Fruit fly (Drosophila melanogaster) whole organism, adult: ENCODE measurements around the gene eas.

Source experiments
- CG11617 ChIP-seq: fragments of 200-800 bp; sonication (Bioruptor generic); optimal IDR thresholded peaks from 2 replicates; lab custom pipeline; 2017; ENCODE audit warnings: mild to moderate bottlenecking, missing biosample characterization, missing genetic modification reagents, missing genetic modification characterization
- CG12768 ChIP-seq: fragments of 200-800 bp; sonication (Bioruptor generic); optimal IDR thresholded peaks from 2 replicates; lab custom pipeline; 2017; ENCODE audit warnings: missing biosample characterization, missing genetic modification characterization, mild to moderate bottlenecking, moderate library complexity, missing genetic modification reagents
- CG14711 ChIP-seq: fragments of 200-800 bp; sonication (Bioruptor generic); optimal IDR thresholded peaks from 2 replicates; lab custom pipeline; 2018; ENCODE audit warnings: missing biosample characterization, mild to moderate bottlenecking, missing genetic modification characterization, moderate library complexity
- CG1620 ChIP-seq: fragments of 200-800 bp; sonication (Bioruptor generic); optimal IDR thresholded peaks from 2 replicates; lab custom pipeline; 2016; ENCODE audit warnings: missing biosample characterization, missing genetic modification characterization
- CG33017 ChIP-seq: fragments of 200-800 bp; sonication (Bioruptor generic); optimal IDR thresholded peaks from 2 replicates; lab custom pipeline; 2018; ENCODE audit warnings: missing biosample characterization, mild to moderate bottlenecking, missing genetic modification characterization, moderate library complexity
- CG5204 ChIP-seq: fragments of 200-800 bp; sonication (Bioruptor generic); optimal IDR thresholded peaks from 2 replicates; lab custom pipeline; 2016; ENCODE audit warnings: missing biosample characterization, missing genetic modification characterization
- CG7045 ChIP-seq: fragments of 200-800 bp; sonication (Bioruptor generic); optimal IDR thresholded peaks from 2 replicates; lab custom pipeline; 2017; ENCODE audit warnings: missing biosample characterization, mild to moderate bottlenecking, missing genetic modification characterization
- CG7101 ChIP-seq: fragments of 200-800 bp; sonication (Bioruptor generic); optimal IDR thresholded peaks from 2 replicates; lab custom pipeline; 2018; ENCODE audit warnings: missing biosample characterization, mild to moderate bottlenecking, missing genetic modification characterization, moderate library complexity
- Clk ChIP-seq: fragments of 200-800 bp; sonication (Bioruptor generic); optimal IDR thresholded peaks from 2 replicates; lab custom pipeline; 2017; ENCODE audit warnings: missing biosample characterization, missing genetic modification characterization
- Crg-1 ChIP-seq: fragments of 200-800 bp; sonication (Bioruptor generic); optimal IDR thresholded peaks from 2 replicates; lab custom pipeline; 2016; ENCODE audit warnings: missing biosample characterization, missing genetic modification characterization
- Hr96 ChIP-seq: fragments of 200-800 bp; sonication (Bioruptor generic); optimal IDR thresholded peaks from 2 replicates; lab custom pipeline; 2016; ENCODE audit warnings: missing biosample characterization, missing genetic modification characterization
- Mnt ChIP-seq: fragments of 200-800 bp; sonication (Bioruptor generic); optimal IDR thresholded peaks from 2 replicates; lab custom pipeline; 2016; ENCODE audit warnings: missing biosample characterization, mild to moderate bottlenecking, missing genetic modification characterization
- bab1 ChIP-seq: fragments of 200-800 bp; sonication (Bioruptor generic); optimal IDR thresholded peaks from 3 replicates; lab custom pipeline; 2019; ENCODE audit warnings: missing biosample characterization, mild to moderate bottlenecking, missing genetic modification characterization, moderate library complexity
- cic ChIP-seq: fragments of 200-800 bp; sonication (Bioruptor generic); optimal IDR thresholded peaks from 2 replicates; lab custom pipeline; 2017; ENCODE audit warnings: missing biosample characterization, mild to moderate bottlenecking, missing genetic modification characterization, moderate library complexity
- cnc ChIP-seq, 2 experiments: fragments of >200 bp; optimal IDR thresholded peaks; 2 replicates each; lab custom pipeline; 2017
- kay ChIP-seq: fragments of 200-800 bp; sonication (Bioruptor generic); peaks from one replicate; lab custom pipeline; 2016; ENCODE audit warnings: missing biosample characterization, missing genetic modification characterization, borderline replicate concordance
- ovo ChIP-seq: fragments of 200-800 bp; sonication (Bioruptor generic); optimal IDR thresholded peaks from 2 replicates; lab custom pipeline; 2016; ENCODE audit warnings: missing biosample characterization, missing genetic modification characterization
- pad ChIP-seq: fragments of 200-800 bp; sonication (Bioruptor generic); optimal IDR thresholded peaks from 3 replicates; lab custom pipeline; 2017; ENCODE audit warnings: missing biosample characterization, missing genetic modification characterization, mild to moderate bottlenecking, moderate library complexity, missing genetic modification reagents
- tj ChIP-seq: fragments of 200-800 bp; sonication (Bioruptor generic); optimal IDR thresholded peaks from 3 replicates; lab custom pipeline; 2017; ENCODE audit warnings: missing biosample characterization, mild to moderate bottlenecking, missing genetic modification characterization, moderate library complexity
- toe ChIP-seq: fragments of 200-800 bp; sonication (Bioruptor generic); optimal IDR thresholded peaks from 2 replicates; lab custom pipeline; 2016; ENCODE audit warnings: missing biosample characterization, missing genetic modification characterization

The eas gene

DNA sequence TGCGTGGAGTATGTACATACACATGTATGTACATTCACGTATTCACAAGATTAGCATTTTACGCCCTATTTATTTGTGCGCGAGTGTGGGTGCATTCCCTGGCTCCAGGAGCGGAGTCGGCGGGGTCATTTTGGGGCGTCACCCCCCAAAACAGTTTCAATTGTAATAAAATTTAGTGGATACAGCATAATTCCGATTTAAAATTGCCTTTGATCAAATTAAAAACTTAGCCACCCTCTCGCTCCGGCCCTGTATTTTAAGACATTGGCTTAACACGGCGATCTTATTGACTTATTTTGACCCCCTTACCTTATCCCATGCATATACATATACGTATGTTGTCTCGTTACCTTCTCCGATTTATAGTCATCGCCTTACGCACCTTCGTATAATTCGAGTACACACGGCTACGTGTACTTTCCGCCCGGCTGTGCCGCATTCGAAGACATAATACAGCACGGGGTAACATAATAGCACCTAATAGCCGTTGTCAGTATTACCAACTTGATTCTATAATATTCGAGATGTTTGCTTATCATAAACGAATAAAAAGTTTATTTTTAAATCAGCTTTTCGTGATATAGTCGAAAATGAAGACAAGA, 1.3 kb downstream of the eas start:
- TF ChIP-seq CG1620 (GFP tag; lab: Kevin White, UChicago): peak; percentile 11
- peak; percentile 45 for TF ChIP-seq kay (GFP tag; lab: Kevin White, UChicago)
- peak; percentile 50 for TF ChIP-seq Crg-1 (GFP tag; lab: Kevin White, UChicago)
- TF ChIP-seq toe (GFP tag; lab: Kevin White, UChicago): peak; percentile 74
- no peak for TF ChIP-seq cic (GFP tag; lab: Kevin White, UChicago)
- TF ChIP-seq bab1 (GFP tag; lab: Kevin White, UChicago): peak; percentile 32
- no peak for TF ChIP-seq CG11617 (GFP tag; lab: Kevin White, UChicago)
- peak; percentile 12 for TF ChIP-seq CG5204 (GFP tag; lab: Kevin White, UChicago)
- no peak for TF ChIP-seq Clk (GFP tag; lab: Kevin White, UChicago)
- TF ChIP-seq cnc (optimal IDR thresholded peaks at IDR 0.05; lab: Kevin White, UChicago): no peak
- no peak for TF ChIP-seq Hr96
- TF ChIP-seq CG7101 (tag; lab: Kevin White, UChicago): peak; percentile 83
- peak; percentile 58 for TF ChIP-seq pad (GFP tag; lab: Kevin White, UChicago)
- peak; percentile 81 for TF ChIP-seq CG12768 (GFP tag; lab: Kevin White, UChicago)
- no peak for TF ChIP-seq tj
- no peak for TF ChIP-seq ovo (GFP tag; lab: Kevin White, UChicago)
- TF ChIP-seq Mnt: no peak
- TF ChIP-seq CG14711 (tag; lab: Kevin White, UChicago): peak; percentile 67
- TF ChIP-seq CG7045 (GFP tag; lab: Kevin White, UChicago): peak; percentile 49
- peak; percentile 63 for TF ChIP-seq CG33017 (tag; lab: Kevin White, UChicago)

DNA sequence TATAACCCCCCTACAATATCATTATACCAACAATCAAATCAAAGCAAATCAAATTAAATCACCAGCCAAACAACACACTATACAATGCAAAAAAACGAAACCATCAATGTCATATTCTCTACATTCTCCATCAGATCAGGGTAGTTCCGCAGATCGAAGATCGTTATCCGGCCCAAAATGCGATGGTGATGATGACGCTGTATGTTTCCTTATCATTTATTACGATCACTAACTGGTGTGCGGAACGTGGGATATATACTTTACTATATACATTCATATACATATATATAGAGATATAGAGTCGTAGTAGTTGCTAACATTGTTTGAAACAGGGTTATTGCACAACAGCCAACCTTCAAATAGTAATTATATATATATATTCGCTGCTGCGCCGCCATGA, 3.2 kb downstream of the eas start:
- TF ChIP-seq CG7045 (GFP tag; lab: Kevin White, UChicago) (no peak), toe (GFP tag; lab: Kevin White, UChicago) (no peak), kay (GFP tag; lab: Kevin White, UChicago) (peak; percentile 63), CG14711 (tag; lab: Kevin White, UChicago) (no peak), cic (GFP tag; lab: Kevin White, UChicago) (no peak)

DNA sequence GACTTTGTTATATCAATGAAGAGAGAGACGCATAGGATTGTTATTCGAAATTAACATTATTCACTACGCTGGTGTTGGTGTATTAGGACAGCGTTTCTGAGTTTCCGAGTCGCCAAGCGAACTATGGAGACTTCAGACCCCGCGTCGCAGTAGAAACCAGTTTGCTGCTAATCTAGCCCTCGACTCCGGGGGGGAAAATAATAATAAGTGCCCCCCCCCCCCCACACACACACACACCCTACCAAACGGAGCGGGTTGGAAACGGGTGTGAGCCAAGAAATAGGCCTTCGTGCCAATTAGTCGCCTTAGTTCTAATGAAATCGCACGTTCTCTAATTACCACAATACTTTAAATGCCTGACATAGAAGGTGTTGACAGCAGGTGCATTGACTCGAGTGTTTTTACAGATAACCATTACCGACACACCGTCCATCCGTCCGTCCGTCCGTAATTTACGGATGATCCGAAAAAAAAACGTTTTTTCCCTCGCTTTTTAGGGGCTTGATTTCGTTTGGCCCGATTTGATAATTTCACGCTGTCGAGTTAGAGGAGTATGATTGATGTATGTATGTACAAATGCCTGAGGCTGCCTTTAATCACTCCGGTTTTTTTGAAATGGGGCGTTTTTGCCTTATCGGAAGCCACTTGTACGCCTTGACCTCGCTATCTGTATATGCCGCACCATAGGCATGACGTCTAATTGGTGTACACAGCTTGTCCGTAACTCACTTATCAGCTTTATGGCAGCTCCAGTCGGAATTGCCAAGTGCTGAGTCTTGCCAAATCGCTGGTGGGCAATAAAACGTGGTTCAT, 3.8 kb downstream of the eas start:
- TF ChIP-seq ovo (GFP tag; lab: Kevin White, UChicago): peak; percentile 25
- TF ChIP-seq pad (GFP tag; lab: Kevin White, UChicago): no peak
- peak; percentile 34 for TF ChIP-seq tj
- peak; percentile 7 for TF ChIP-seq kay (GFP tag; lab: Kevin White, UChicago)
- no peak for TF ChIP-seq cic (GFP tag; lab: Kevin White, UChicago)
- TF ChIP-seq bab1 (GFP tag; lab: Kevin White, UChicago): no peak
- TF ChIP-seq Mnt: peak; percentile 61
- no peak for TF ChIP-seq CG1620 (GFP tag; lab: Kevin White, UChicago)
- no peak for TF ChIP-seq CG11617 (GFP tag; lab: Kevin White, UChicago)
- no peak for TF ChIP-seq toe (GFP tag; lab: Kevin White, UChicago)
- no peak for TF ChIP-seq Crg-1 (GFP tag; lab: Kevin White, UChicago)
- TF ChIP-seq CG7101 (tag; lab: Kevin White, UChicago): no peak

DNA sequence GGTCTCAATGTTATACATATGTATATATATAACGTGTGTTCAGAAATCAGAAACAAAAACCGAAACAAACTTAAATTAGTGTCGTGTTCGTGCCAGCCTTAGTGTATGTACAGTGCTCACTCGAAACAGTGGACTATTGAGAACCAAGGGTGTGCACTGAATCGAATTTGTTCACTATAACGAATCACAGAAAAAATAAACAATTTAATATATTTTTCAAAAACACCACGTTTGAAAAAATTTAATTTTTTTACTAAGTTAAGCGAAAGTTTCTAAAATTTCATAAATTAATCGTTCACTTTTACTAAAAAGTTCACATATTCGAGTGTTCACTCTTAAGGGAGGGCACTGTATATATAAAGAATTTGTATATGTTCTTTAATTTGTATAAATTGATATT, 7.1 kb downstream of the eas start:
- TF ChIP-seq pad (GFP tag; lab: Kevin White, UChicago): peak; percentile 13
- no peak for TF ChIP-seq Mnt
- peak; percentile 36 for TF ChIP-seq CG14711 (tag; lab: Kevin White, UChicago)
- TF ChIP-seq CG11617 (GFP tag; lab: Kevin White, UChicago): peak; percentile 32
- TF ChIP-seq CG5204 (GFP tag; lab: Kevin White, UChicago): no peak
- no peak for TF ChIP-seq CG1620 (GFP tag; lab: Kevin White, UChicago)
- no peak for TF ChIP-seq Crg-1 (GFP tag; lab: Kevin White, UChicago)
- TF ChIP-seq Clk (GFP tag; lab: Kevin White, UChicago): no peak
- TF ChIP-seq CG12768 (GFP tag; lab: Kevin White, UChicago): no peak
- TF ChIP-seq toe (GFP tag; lab: Kevin White, UChicago): no peak
- TF ChIP-seq bab1 (GFP tag; lab: Kevin White, UChicago): peak; percentile 14
- TF ChIP-seq CG33017 (tag; lab: Kevin White, UChicago): peak; percentile 41
- no peak for TF ChIP-seq CG7045 (GFP tag; lab: Kevin White, UChicago)
- TF ChIP-seq CG7101 (tag; lab: Kevin White, UChicago): peak; percentile 57
- no peak for TF ChIP-seq cnc (optimal IDR thresholded peaks at IDR 0.05; lab: Kevin White, UChicago)
- TF ChIP-seq Hr96: no peak
- no peak for TF ChIP-seq kay (GFP tag; lab: Kevin White, UChicago)
- no peak for TF ChIP-seq ovo (GFP tag; lab: Kevin White, UChicago)
- TF ChIP-seq tj: no peak
- TF ChIP-seq cic (GFP tag; lab: Kevin White, UChicago): no peak

DNA sequence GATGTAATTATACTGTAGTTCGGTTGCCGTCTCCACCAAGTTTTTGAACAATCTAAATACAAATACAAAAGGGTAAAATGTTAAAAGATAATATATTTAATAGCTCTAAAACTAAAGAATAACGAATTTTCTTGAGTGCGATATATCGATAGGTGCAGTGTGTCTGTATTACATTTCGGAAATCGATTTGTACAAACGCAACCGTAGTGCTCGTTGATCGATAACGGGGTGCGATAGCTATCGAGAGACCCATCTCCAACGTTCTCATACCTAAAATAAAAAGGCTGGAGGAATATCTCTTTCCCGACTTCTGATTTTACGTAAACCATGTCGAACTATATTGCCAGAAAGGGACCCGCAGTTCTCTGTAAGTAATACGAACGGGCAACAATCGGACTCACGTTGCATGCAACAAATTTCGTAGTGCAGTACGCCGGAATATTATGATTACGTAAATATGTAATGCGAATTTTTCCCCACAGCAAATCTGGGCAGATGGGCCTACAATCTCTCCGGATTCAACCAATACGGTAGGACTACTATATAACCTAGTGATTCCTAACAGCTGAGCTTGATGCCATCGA, 8.0 kb downstream of the eas start, which contains the start of gene UQCR-14:
UQCR-14 (plus strand) TSS at position 206 of the 584 bp plus-strand sequence.
- TF ChIP-seq Clk (GFP tag; lab: Kevin White, UChicago) (no peak), CG5204 (GFP tag; lab: Kevin White, UChicago) (no peak), CG14711 (tag; lab: Kevin White, UChicago) (peak; percentile 52), Mnt (peak; percentile 57), CG1620 (GFP tag; lab: Kevin White, UChicago) (peak; percentile 53), tj (no peak), kay (GFP tag; lab: Kevin White, UChicago) (no peak), bab1 (GFP tag; lab: Kevin White, UChicago) (peak; percentile 66), ovo (GFP tag; lab: Kevin White, UChicago) (no peak), cic (GFP tag; lab: Kevin White, UChicago) (peak; percentile 25), CG7101 (tag; lab: Kevin White, UChicago) (peak; percentile 65), CG12768 (GFP tag; lab: Kevin White, UChicago) (no peak), pad (GFP tag; lab: Kevin White, UChicago) (peak; percentile 47), Crg-1 (GFP tag; lab: Kevin White, UChicago) (peak; percentile 9), cnc (optimal IDR thresholded peaks at IDR 0.05; lab: Kevin White, UChicago) (no peak), toe (GFP tag; lab: Kevin White, UChicago) (peak; percentile 20), CG33017 (tag; lab: Kevin White, UChicago) (peak; percentile 47), CG7045 (GFP tag; lab: Kevin White, UChicago) (no peak), CG11617 (GFP tag; lab: Kevin White, UChicago) (peak; percentile 24), Hr96 (no peak)
